Fruit fly (Drosophila melanogaster): ENCODE measurements around the gene CG6310.

The CG6310 gene

DNA sequence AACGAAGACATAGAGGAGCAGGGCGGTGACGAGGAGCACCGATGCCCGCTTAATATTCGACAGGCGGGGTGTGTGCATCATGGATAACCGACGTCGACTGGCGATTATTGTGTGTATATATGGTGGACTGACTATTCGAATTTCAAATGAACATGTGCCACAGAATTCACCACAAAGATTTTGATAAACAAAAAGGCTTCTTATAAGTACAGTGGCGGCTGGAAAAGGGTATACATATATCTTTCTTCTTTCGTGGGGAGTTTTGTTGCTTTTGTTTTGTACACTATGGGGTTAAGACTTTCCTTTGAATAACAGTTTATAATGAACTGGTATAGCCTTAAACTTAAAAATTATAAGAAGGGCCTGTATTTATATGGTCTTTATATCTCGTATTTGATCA, at the start of gene CG6310:
CG6310 (minus strand) TSS at position 101 of the 400 bp plus-strand sequence.
- no peak for TF ChIP-seq bab1 (GFP tag; optimal IDR thresholded peaks at IDR 0.05)
- peak; percentile 29 for TF ChIP-seq Mnt (GFP tag; optimal IDR thresholded peaks at IDR 0.05)

- TF ChIP-seq CG14711 (tag; optimal IDR thresholded peaks at IDR 0.05) (peak; percentile 60), CG12768 (GFP tag; optimal IDR thresholded peaks at IDR 0.05) (peak; percentile 68), ovo (GFP tag; optimal IDR thresholded peaks at IDR 0.05) (peak; percentile 80), toe (GFP tag; optimal IDR thresholded peaks at IDR 0.05) (no peak), Hr96 (GFP tag; optimal IDR thresholded peaks at IDR 0.05) (peak; percentile 34), CG1620 (GFP tag; optimal IDR thresholded peaks at IDR 0.05) (no peak), Crg-1 (GFP tag; optimal IDR thresholded peaks at IDR 0.05) (peak; percentile 66), cic (GFP tag; optimal IDR thresholded peaks at IDR 0.05) (peak; percentile 98), kay (GFP tag; ENCODE audit: borderline replicate concordance) (peak; percentile 97), CG11617 (GFP tag; optimal IDR thresholded peaks at IDR 0.05) (no peak), CG7045 (GFP tag; optimal IDR thresholded peaks at IDR 0.05) (peak; percentile 48), tj (GFP tag; optimal IDR thresholded peaks at IDR 0.05) (peak; percentile 40), CG5204 (GFP tag; optimal IDR thresholded peaks at IDR 0.05) (no peak), CG7101 (tag; optimal IDR thresholded peaks at IDR 0.05) (peak; percentile 70), pad (GFP tag; optimal IDR thresholded peaks at IDR 0.05) (peak; percentile 78), cnc (optimal IDR thresholded peaks at IDR 0.05) (no peak), CG33017 (tag; optimal IDR thresholded peaks at IDR 0.05) (peak; percentile 19), Mnt (GFP tag; optimal IDR thresholded peaks at IDR 0.05) (peak; percentile 85), Clk (GFP tag; optimal IDR thresholded peaks at IDR 0.05) (peak; percentile 54)
Observed at dm6 chr3L:11118627-11119395, 49.1 kb upstream of the CG6310 start.

- TF ChIP-seq kay (GFP tag; ENCODE audit: borderline replicate concordance): no peak
- no peak for TF ChIP-seq CG11617 (GFP tag; optimal IDR thresholded peaks at IDR 0.05)
- no peak for TF ChIP-seq Clk (GFP tag; optimal IDR thresholded peaks at IDR 0.05)
- TF ChIP-seq CG7045 (GFP tag; optimal IDR thresholded peaks at IDR 0.05): no peak
- no peak for TF ChIP-seq CG33017 (tag; optimal IDR thresholded peaks at IDR 0.05)
- no peak for TF ChIP-seq CG7101 (tag; optimal IDR thresholded peaks at IDR 0.05)
- no peak for TF ChIP-seq tj (GFP tag; optimal IDR thresholded peaks at IDR 0.05)
- TF ChIP-seq CG14711 (tag; optimal IDR thresholded peaks at IDR 0.05): no peak
- TF ChIP-seq pad (GFP tag; optimal IDR thresholded peaks at IDR 0.05): no peak
- no peak for TF ChIP-seq CG5204 (GFP tag; optimal IDR thresholded peaks at IDR 0.05)
- TF ChIP-seq toe (GFP tag; optimal IDR thresholded peaks at IDR 0.05): no peak
- TF ChIP-seq ovo (GFP tag; optimal IDR thresholded peaks at IDR 0.05): no peak
- no peak for TF ChIP-seq CG1620 (GFP tag; optimal IDR thresholded peaks at IDR 0.05)
- TF ChIP-seq bab1 (GFP tag; optimal IDR thresholded peaks at IDR 0.05): no peak
- no peak for TF ChIP-seq cic (GFP tag; optimal IDR thresholded peaks at IDR 0.05)
- TF ChIP-seq Mnt (GFP tag; optimal IDR thresholded peaks at IDR 0.05): no peak
- no peak for TF ChIP-seq Hr96 (GFP tag; optimal IDR thresholded peaks at IDR 0.05)
- TF ChIP-seq cnc (optimal IDR thresholded peaks at IDR 0.05): no peak
Observed at dm6 chr3L:11117733-11118132, 48.1 kb upstream of the CG6310 start.

DNA sequence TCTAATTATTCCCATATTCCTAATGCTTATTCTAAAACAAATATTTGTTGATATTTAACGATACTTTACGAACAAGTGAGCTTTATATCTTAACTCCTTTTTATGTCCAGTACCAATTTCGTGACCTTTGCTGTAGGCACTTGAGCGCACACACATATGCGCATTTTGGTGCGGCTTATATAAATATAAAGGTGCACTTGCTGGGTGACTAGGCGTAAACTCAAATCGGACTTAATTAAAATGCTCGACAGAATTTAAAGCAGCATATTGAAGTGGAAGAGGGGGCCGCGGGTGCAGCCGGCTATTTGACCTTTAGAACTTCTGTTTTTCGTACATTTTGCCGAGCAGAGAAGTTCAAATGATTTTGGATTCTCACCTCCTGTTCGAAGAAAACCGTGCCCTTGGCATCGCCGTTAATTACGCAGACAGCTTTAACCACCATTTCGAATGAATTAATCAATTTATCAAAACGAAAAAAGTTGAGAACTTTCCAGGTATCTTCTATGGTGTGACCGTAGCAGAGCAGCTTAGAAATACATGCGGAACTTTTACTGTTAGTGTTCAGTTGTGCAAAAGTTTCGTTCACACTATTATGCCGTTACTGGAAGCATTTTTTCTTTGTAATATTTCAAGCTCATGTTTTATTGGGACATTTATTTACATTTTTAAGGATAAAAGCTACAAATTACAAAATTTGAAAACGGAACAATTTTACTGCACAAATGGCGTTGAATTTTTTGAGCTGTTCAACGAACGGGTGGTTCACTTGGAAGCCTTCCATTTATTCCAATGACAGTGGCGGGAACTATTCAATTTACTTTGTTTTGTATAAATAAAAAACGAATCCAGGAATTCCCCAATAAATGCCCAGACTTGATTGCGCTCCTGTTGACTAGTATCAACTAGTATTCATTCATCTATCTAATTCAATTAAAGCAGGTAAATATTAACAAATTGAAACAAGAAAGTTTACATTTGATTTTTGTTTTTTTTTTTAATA, 43.8 kb upstream of the CG6310 start, which contains the start of gene Sod1:
Sod1 (minus strand) TSS at position 543 of the 1,000 bp plus-strand sequence.
- TF ChIP-seq cic (GFP tag; optimal IDR thresholded peaks at IDR 0.05) (peak; percentile 28), cnc (optimal IDR thresholded peaks at IDR 0.05) (peak in 1 of 2 experiments; percentile 89), Clk (GFP tag; optimal IDR thresholded peaks at IDR 0.05) (no peak), CG5204 (GFP tag; optimal IDR thresholded peaks at IDR 0.05) (no peak), CG11617 (GFP tag; optimal IDR thresholded peaks at IDR 0.05) (peak; percentile 58), pad (GFP tag; optimal IDR thresholded peaks at IDR 0.05) (no peak), bab1 (GFP tag; optimal IDR thresholded peaks at IDR 0.05) (peak; percentile 48), Crg-1 (GFP tag; optimal IDR thresholded peaks at IDR 0.05) (no peak), Mnt (GFP tag; optimal IDR thresholded peaks at IDR 0.05) (peak; percentile 32), CG12768 (GFP tag; optimal IDR thresholded peaks at IDR 0.05) (peak; percentile 92), kay (GFP tag; ENCODE audit: borderline replicate concordance) (peak; percentile 38), CG1620 (GFP tag; optimal IDR thresholded peaks at IDR 0.05) (peak; percentile 35), CG7101 (tag; optimal IDR thresholded peaks at IDR 0.05) (peak; percentile 47), ovo (GFP tag; optimal IDR thresholded peaks at IDR 0.05) (peak; percentile 62), tj (GFP tag; optimal IDR thresholded peaks at IDR 0.05) (peak; percentile 37), CG7045 (GFP tag; optimal IDR thresholded peaks at IDR 0.05) (no peak)

- no peak for TF ChIP-seq CG7101 (tag; optimal IDR thresholded peaks at IDR 0.05)
- no peak for TF ChIP-seq bab1 (GFP tag; optimal IDR thresholded peaks at IDR 0.05)
- TF ChIP-seq toe (GFP tag; optimal IDR thresholded peaks at IDR 0.05): no peak
- TF ChIP-seq cic (GFP tag; optimal IDR thresholded peaks at IDR 0.05): no peak
- TF ChIP-seq cnc (optimal IDR thresholded peaks at IDR 0.05): no peak
- no peak for TF ChIP-seq Mnt (GFP tag; optimal IDR thresholded peaks at IDR 0.05)
- no peak for TF ChIP-seq tj (GFP tag; optimal IDR thresholded peaks at IDR 0.05)
- TF ChIP-seq Clk (GFP tag; optimal IDR thresholded peaks at IDR 0.05): no peak
- TF ChIP-seq CG12768 (GFP tag; optimal IDR thresholded peaks at IDR 0.05): no peak
- no peak for TF ChIP-seq ovo (GFP tag; optimal IDR thresholded peaks at IDR 0.05)
Observed at dm6 chr3L:11112427-11112826, 42.8 kb upstream of the CG6310 start.
